Worm (Caenorhabditis elegans): ENCODE results near the gene fbxa-194.

DNA sequence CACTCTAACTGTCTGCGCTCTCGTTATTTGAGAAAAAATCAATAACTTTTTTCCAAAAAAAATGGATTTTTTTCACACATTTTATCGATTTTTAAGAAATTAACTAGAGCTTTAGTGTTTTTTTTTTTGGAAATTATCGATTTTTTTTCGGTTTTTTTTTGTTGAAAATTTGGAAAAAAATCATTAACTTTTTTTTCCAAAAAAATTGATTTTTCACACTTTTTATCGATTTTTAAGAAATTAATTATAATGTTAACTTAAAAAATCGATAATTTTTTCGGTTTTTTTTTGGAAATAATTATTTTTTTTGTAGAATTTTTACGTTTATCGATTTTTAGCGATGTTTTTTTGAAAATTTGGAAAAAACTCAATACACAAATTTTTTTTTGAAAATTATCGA, 34.3 kb downstream of the fbxa-194 start:
- TF ChIP-seq flt-1 (GFP tag; IDR thresholded peaks at IDR 0.05) (no peak), ama-1 (optimal IDR thresholded peaks at IDR 0.05) (no peak), ceh-13 (GFP tag; optimal IDR thresholded peaks at IDR 0.05) (no peak), sea-1 (GFP tag; conservative IDR thresholded peaks at IDR 0.05) (no peak), tra-4 (tag; optimal IDR thresholded peaks at IDR 0.05) (no peak), hmg-4 (GFP tag; optimal IDR thresholded peaks at IDR 0.05) (no peak), B0310.2 (tag; optimal IDR thresholded peaks at IDR 0.05) (no peak), tbx-37 (GFP tag; conservative IDR thresholded peaks at IDR 0.05) (no peak), pes-1 (GFP tag; IDR thresholded peaks at IDR 0.05) (no peak), F13C5.2 (tag; optimal IDR thresholded peaks at IDR 0.05) (no peak), tbx-11 (GFP tag; IDR thresholded peaks at IDR 0.05) (no peak), ceh-36 (tag; optimal IDR thresholded peaks at IDR 0.05) (no peak), hmbx-1 (tag; optimal IDR thresholded peaks at IDR 0.05) (no peak)

Measured in whole organism, early embryonic.